Fruit fly (Drosophila melanogaster) whole organism, embryonic: ENCODE results near the gene isoQC.
A peak's percentile ranks its signal among the peaks of the same experiment; 100 is the strongest.

ENCODE experiments used
- Awh ChIP-seq: fragments of 200-800 bp; sonication (Bioruptor generic); IDR thresholded peaks from 2 replicates; pipeline ENCODE4, ENCODE4 v1.3.6; 2022; ENCODE audit warnings: missing biosample characterization, missing genetic modification characterization
- CG10462 ChIP-seq: fragments of 200-800 bp; sonication (Bioruptor generic); optimal IDR thresholded peaks from 2 replicates; lab custom pipeline; 2016; ENCODE audit warnings: missing biosample characterization, missing genetic modification characterization
- CG10979 ChIP-seq: fragments of 200-800 bp; sonication (Bioruptor generic); optimal IDR thresholded peaks from 2 replicates; lab custom pipeline; 2018; ENCODE audit warnings: missing biosample characterization, mild to moderate bottlenecking, missing genetic modification characterization, moderate library complexity
- CG11085 ChIP-seq: fragments of 200-800 bp; sonication (Bioruptor generic); IDR thresholded peaks from 2 replicates; pipeline ENCODE4 v1.3.6; 2022; ENCODE audit warnings: missing biosample characterization, missing genetic modification characterization
- CG1233 ChIP-seq: fragments of 200-800 bp; sonication (Bioruptor generic); optimal IDR thresholded peaks from 4 replicates; lab custom pipeline; 2018; ENCODE audit warnings: missing biosample characterization, mild to moderate bottlenecking, missing genetic modification characterization
- CG12391 ChIP-seq: fragments of 200-800 bp; sonication (Bioruptor generic); optimal IDR thresholded peaks from 3 replicates; lab custom pipeline; 2018; ENCODE audit warnings: missing biosample characterization, mild to moderate bottlenecking, missing genetic modification characterization, moderate library complexity
- CG13123 ChIP-seq: fragments of 200-800 bp; sonication (Bioruptor generic); optimal IDR thresholded peaks from 2 replicates; lab custom pipeline; 2016; ENCODE audit warnings: missing biosample characterization, missing genetic modification characterization
- CG14050 ChIP-seq: fragments of 200-800 bp; sonication (Bioruptor generic); IDR thresholded peaks from 3 replicates; pipeline ENCODE4 v1.3.6; 2022; ENCODE audit warnings: missing biosample characterization, missing genetic modification characterization
- CG14667 ChIP-seq: fragments of 200-800 bp; sonication (Bioruptor generic); IDR thresholded peaks from 2 replicates; pipeline ENCODE4 v1.3.6; 2022; ENCODE audit warnings: missing biosample characterization, missing genetic modification characterization
- CG15011 ChIP-seq: fragments of 200-800 bp; sonication (Bioruptor generic); optimal IDR thresholded peaks from 3 replicates; lab custom pipeline; 2018; ENCODE audit warnings: missing biosample characterization, mild to moderate bottlenecking, missing genetic modification characterization
- CG18262 ChIP-seq: fragments of 200-800 bp; optimal IDR thresholded peaks from 3 replicates; lab custom pipeline; 2019; ENCODE audit warnings: missing biosample characterization, mild to moderate bottlenecking, missing genetic modification characterization, moderate library complexity
- CG1832 ChIP-seq: fragments of 200-800 bp; sonication (Bioruptor generic); optimal IDR thresholded peaks from 2 replicates; lab custom pipeline; 2017; ENCODE audit warnings: missing biosample characterization, mild to moderate bottlenecking, missing genetic modification characterization, inconsistent platforms
- CG2129 ChIP-seq: fragments of 200-800 bp; sonication (Bioruptor generic); IDR thresholded peaks from 2 replicates; pipeline ENCODE4 v1.3.6; 2022; ENCODE audit warnings: missing biosample characterization, missing genetic modification characterization; ENCODE audit not compliant: partially characterized antibody
- CG2712 ChIP-seq: fragments of 200-800 bp; optimal IDR thresholded peaks from 3 replicates; lab custom pipeline; 2019; ENCODE audit warnings: missing biosample characterization, mild to moderate bottlenecking, missing genetic modification characterization, moderate library complexity
- CG2875 ChIP-seq: fragments of 200-800 bp; sonication (Bioruptor generic); optimal IDR thresholded peaks from 2 replicates; lab custom pipeline; 2017; ENCODE audit warnings: missing biosample characterization, mild to moderate bottlenecking, missing genetic modification characterization, missing genetic modification reagents
- CG30403 ChIP-seq: fragments of 200-800 bp; sonication (Bioruptor generic); optimal IDR thresholded peaks from 3 replicates; lab custom pipeline; 2016; ENCODE audit warnings: missing biosample characterization, missing genetic modification characterization
- CG31388 ChIP-seq: fragments of 200-800 bp; sonication (Bioruptor generic); optimal IDR thresholded peaks from 2 replicates; lab custom pipeline; 2016; ENCODE audit warnings: missing biosample characterization, missing genetic modification characterization
- CG34376 ChIP-seq: fragments of 200-800 bp; sonication (Bioruptor generic); optimal IDR thresholded peaks from 2 replicates; lab custom pipeline; 2018; ENCODE audit warnings: missing biosample characterization, mild to moderate bottlenecking, missing genetic modification characterization
- CG42726 ChIP-seq: fragments of 200-800 bp; sonication (Bioruptor generic); IDR thresholded peaks from 2 replicates; pipeline ENCODE4 v1.3.6; 2022; ENCODE audit warnings: missing biosample characterization, missing genetic modification characterization; ENCODE audit not compliant: partially characterized antibody
- CG4328 ChIP-seq: fragments of 200-800 bp; sonication (Bioruptor generic); optimal IDR thresholded peaks from 3 replicates; lab custom pipeline; 2017; ENCODE audit warnings: missing biosample characterization, missing genetic modification reagents, missing genetic modification characterization
- CG43689 ChIP-seq: fragments of 200-800 bp; sonication (Bioruptor generic); IDR thresholded peaks from 2 replicates; pipeline ENCODE4 v1.3.6; 2022; ENCODE audit warnings: missing biosample characterization, missing genetic modification characterization
- CG4707 ChIP-seq: fragments of 200-800 bp; sonication (Bioruptor generic); optimal IDR thresholded peaks from 2 replicates; lab custom pipeline; 2018; ENCODE audit warnings: missing biosample characterization, mild to moderate bottlenecking, missing genetic modification characterization, moderate library complexity
- CG8290 ChIP-seq, 3 experiments: fragments of 200-800 bp; sonication (Bioruptor generic); optimal IDR thresholded peaks; 2 replicates each; lab custom pipeline; 2016 to 2019; ENCODE audit warnings: missing biosample characterization in 3 of 3, missing genetic modification characterization in 3 of 3, mild to moderate bottlenecking in 2 of 3, moderate library complexity in 1 of 3
- CG8944 ChIP-seq: fragments of 200-800 bp; sonication (Bioruptor generic); optimal IDR thresholded peaks from 3 replicates; lab custom pipeline; 2016; ENCODE audit warnings: missing biosample characterization, missing genetic modification characterization
- CG9215 ChIP-seq: fragments of 200-800 bp; sonication (Bioruptor generic); IDR thresholded peaks from 2 replicates; pipeline ENCODE4 v1.3.6; 2022; ENCODE audit warnings: missing biosample characterization, missing genetic modification characterization
- D ChIP-seq, 2 experiments: fragments of 200-800 bp in 1 of 2; fragments of >200 bp in 1 of 2; sonication (Bioruptor generic) in 1 of 2; optimal IDR thresholded peaks; 2 replicates in 1 of 2; 3 replicates in 1 of 2; lab custom pipeline; 2017; ENCODE audit warnings: mild to moderate bottlenecking in 1 of 2, missing biosample characterization in 1 of 2, missing genetic modification characterization in 1 of 2, missing genetic modification reagents in 1 of 2
- Dek ChIP-seq: fragments of 200-800 bp; sonication (Bioruptor generic); optimal IDR thresholded peaks from 3 replicates; lab custom pipeline; 2019; ENCODE audit warnings: missing biosample characterization, mild to moderate bottlenecking, missing genetic modification characterization, moderate library complexity
- Dll ChIP-seq: fragments of 200-800 bp; sonication (Bioruptor generic); IDR thresholded peaks from 4 replicates; pipeline ENCODE4 v1.3.6; 2022; ENCODE audit warnings: missing biosample characterization, missing genetic modification characterization; ENCODE audit not compliant: partially characterized antibody
- Fer2 ChIP-seq: fragments of 200-800 bp; sonication (Bioruptor generic); optimal IDR thresholded peaks from 2 replicates; lab custom pipeline; 2018; ENCODE audit warnings: missing biosample characterization, mild to moderate bottlenecking, missing genetic modification characterization, moderate library complexity
- HHEX ChIP-seq: fragments of 200-800 bp; sonication (Bioruptor generic); optimal IDR thresholded peaks from 3 replicates; lab custom pipeline; 2017; ENCODE audit warnings: missing biosample characterization, mild to moderate bottlenecking, missing genetic modification characterization, missing genetic modification reagents
- Myb ChIP-seq: fragments of 200-800 bp; sonication (Bioruptor generic); optimal IDR thresholded peaks from 2 replicates; lab custom pipeline; 2016; ENCODE audit warnings: missing biosample characterization, missing genetic modification characterization
- NC2α ChIP-seq: fragments of 200-800 bp; sonication (Bioruptor generic); optimal IDR thresholded peaks from 2 replicates; lab custom pipeline; 2016; ENCODE audit warnings: missing biosample characterization, missing genetic modification characterization
- Neu2 ChIP-seq: fragments of 200-800 bp; sonication (Bioruptor generic); optimal IDR thresholded peaks from 3 replicates; lab custom pipeline; 2016; ENCODE audit warnings: missing biosample characterization, missing genetic modification characterization, borderline replicate concordance
- Opbp ChIP-seq: fragments of 200-800 bp; sonication (Bioruptor generic); IDR thresholded peaks from 3 replicates; pipeline ENCODE4 v1.3.6; 2022; ENCODE audit warnings: missing biosample characterization, missing genetic modification characterization; ENCODE audit not compliant: partially characterized antibody
- TFAM ChIP-seq: fragments of 200-800 bp; sonication (Bioruptor generic); optimal IDR thresholded peaks from 2 replicates; lab custom pipeline; 2017; ENCODE audit warnings: missing biosample characterization, missing genetic modification characterization, inconsistent platforms
- crc ChIP-seq: fragments of 200-800 bp; sonication (Bioruptor generic); optimal IDR thresholded peaks from 2 replicates; lab custom pipeline; 2016; ENCODE audit warnings: missing biosample characterization, missing genetic modification characterization
- da ChIP-seq: fragments of 200-800 bp; sonication (Bioruptor generic); optimal IDR thresholded peaks from 2 replicates; lab custom pipeline; 2016; ENCODE audit warnings: missing biosample characterization, missing genetic modification characterization
- disco-r ChIP-seq: fragments of 200-800 bp; sonication (Bioruptor generic); optimal IDR thresholded peaks from 2 replicates; lab custom pipeline; 2016; ENCODE audit warnings: missing biosample characterization, missing genetic modification characterization
- ems ChIP-seq: fragments of 200-800 bp; sonication (Bioruptor generic); optimal IDR thresholded peaks from 3 replicates; lab custom pipeline; 2016; ENCODE audit warnings: missing biosample characterization, missing genetic modification characterization
- gt ChIP-seq: fragments of 200-800 bp; sonication (Bioruptor generic); IDR thresholded peaks from 2 replicates; pipeline ENCODE4 v1.3.6; 2022; ENCODE audit warnings: missing biosample characterization, missing genetic modification characterization
- hb ChIP-seq: fragments of 200-800 bp; sonication (Bioruptor generic); IDR thresholded peaks from 3 replicates; pipeline ENCODE4 v1.3.6; 2022; ENCODE audit warnings: missing biosample characterization, missing genetic modification characterization; ENCODE audit not compliant: partially characterized antibody
- hbn ChIP-seq: fragments of 200-800 bp; sonication (Bioruptor generic); IDR thresholded peaks from 2 replicates; pipeline ENCODE4 v1.3.6; 2022; ENCODE audit warnings: missing biosample characterization, missing genetic modification characterization; ENCODE audit not compliant: partially characterized antibody
- hth ChIP-seq: fragments of >200 bp; optimal IDR thresholded peaks from 2 replicates; lab custom pipeline; 2017; ENCODE audit warnings: inconsistent platforms
- nmo ChIP-seq: fragments of 200-800 bp; sonication (Bioruptor generic); optimal IDR thresholded peaks from 2 replicates; lab custom pipeline; 2018; ENCODE audit warnings: missing biosample characterization, mild to moderate bottlenecking, missing genetic modification characterization, moderate library complexity
- pfk ChIP-seq: fragments of 200-800 bp; sonication (Bioruptor generic); optimal IDR thresholded peaks from 2 replicates; lab custom pipeline; 2018; ENCODE audit warnings: missing biosample characterization, mild to moderate bottlenecking, missing genetic modification characterization, moderate library complexity
- pita ChIP-seq: fragments of 200-800 bp; sonication (Bioruptor generic); optimal IDR thresholded peaks from 2 replicates; lab custom pipeline; 2017; ENCODE audit warnings: missing biosample characterization, mild to moderate bottlenecking, missing genetic modification characterization
- row ChIP-seq: fragments of 200-800 bp; sonication (Bioruptor generic); IDR thresholded peaks from 3 replicates; pipeline ENCODE4 v1.3.6; 2022; ENCODE audit warnings: missing biosample characterization, missing genetic modification characterization
- sens-2 ChIP-seq: fragments of 200-800 bp; sonication (Bioruptor generic); IDR thresholded peaks from 2 replicates; pipeline ENCODE4 v1.3.6; 2022; ENCODE audit warnings: missing biosample characterization, missing genetic modification characterization
- sima ChIP-seq: fragments of 200-800 bp; sonication (Bioruptor generic); optimal IDR thresholded peaks from 2 replicates; lab custom pipeline; 2016; ENCODE audit warnings: missing biosample characterization, missing genetic modification characterization
- tna ChIP-seq: fragments of 200-800 bp; sonication (Bioruptor generic); IDR thresholded peaks from 2 replicates; pipeline ENCODE4 v1.3.6; 2022; ENCODE audit warnings: missing biosample characterization, missing genetic modification characterization; ENCODE audit not compliant: partially characterized antibody

Gene isoQC

DNA sequence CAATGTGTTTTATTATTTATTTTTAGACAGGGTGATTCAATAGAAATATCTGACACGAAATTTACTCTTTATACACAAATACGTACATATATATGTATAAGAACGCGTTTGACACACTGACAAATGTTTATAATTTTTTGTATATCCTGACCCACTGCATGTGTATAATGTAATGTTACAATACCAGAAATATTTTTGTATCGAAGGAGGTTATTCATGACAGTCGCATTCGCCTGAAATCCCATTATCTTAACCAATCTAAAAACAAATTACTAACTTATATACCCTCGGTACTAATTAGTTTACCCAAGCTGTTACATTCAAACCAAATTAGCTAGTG, 20.0 kb downstream of the isoQC start (continued):
- TF ChIP-seq nmo (GFP tag; lab: Kevin White, UChicago): peak; percentile 10
- TF ChIP-seq CG4707 (GFP tag; lab: Kevin White, UChicago): no peak
- TF ChIP-seq hbn (GFP tag; lab: Robert Waterston, UW): no peak
- no peak for TF ChIP-seq Opbp (GFP tag; lab: Robert Waterston, UW)
- no peak for TF ChIP-seq sens-2
- peak; percentile 32 for TF ChIP-seq CG2712 (tag; lab: Kevin White, UChicago)
- TF ChIP-seq CG30403: peak; percentile 29
- no peak for TF ChIP-seq Myb
- TF ChIP-seq CG13123 (GFP tag; lab: Kevin White, UChicago): no peak
- TF ChIP-seq hb: no peak
- TF ChIP-seq Neu2 (GFP tag; lab: Kevin White, UChicago): no peak
- TF ChIP-seq CG8944 (GFP tag; lab: Kevin White, UChicago): no peak
- no peak for TF ChIP-seq CG1233 (GFP tag; lab: Kevin White, UChicago)
- TF ChIP-seq TFAM (GFP tag; lab: Kevin White, UChicago): no peak
- TF ChIP-seq HHEX (GFP tag; lab: Kevin White, UChicago): no peak
- no peak; the same call in 2 of the 3 replicates for TF ChIP-seq CG14050
- TF ChIP-seq tna (GFP tag; lab: Robert Waterston, UW): no peak
- TF ChIP-seq CG31388 (GFP tag; lab: Kevin White, UChicago): no peak
- no peak for TF ChIP-seq CG9215
- no peak for TF ChIP-seq CG14667 (GFP tag; lab: Robert Waterston, UW)
- TF ChIP-seq D (optimal IDR thresholded peaks at IDR 0.05; lab: Kevin White, UChicago): no peak
- TF ChIP-seq D (GFP tag; optimal IDR thresholded peaks at IDR 0.05; lab: Kevin White, UChicago): no peak
- peak; percentile 30 for TF ChIP-seq Dek (tag; lab: Kevin White, UChicago)
- no peak for TF ChIP-seq sima
- TF ChIP-seq ems: no peak
- TF ChIP-seq disco-r (GFP tag; lab: Kevin White, UChicago): no peak
- TF ChIP-seq da: no peak
- TF ChIP-seq CG2129: no peak
- TF ChIP-seq Fer2 (tag; lab: Kevin White, UChicago): no peak
- TF ChIP-seq CG8290 (GFP tag; optimal IDR thresholded peaks at IDR 0.05; lab: Kevin White, UChicago): no peak
- no peak for TF ChIP-seq CG8290 (tag; optimal IDR thresholded peaks at IDR 0.05; lab: Kevin White, UChicago)
- no peak for TF ChIP-seq Awh (GFP tag; lab: Robert Waterston, UW)
- no peak for TF ChIP-seq CG43689
- no peak for TF ChIP-seq CG10462 (GFP tag; lab: Kevin White, UChicago)
- no peak for TF ChIP-seq CG34376
- no peak for TF ChIP-seq hth (lab: Kevin White, UChicago)
- no peak for TF ChIP-seq pfk
- no peak for TF ChIP-seq NC2α (GFP tag; lab: Kevin White, UChicago)
- peak; percentile 29 for TF ChIP-seq CG12391 (tag; lab: Kevin White, UChicago)
- no peak for TF ChIP-seq CG15011 (GFP tag; lab: Kevin White, UChicago)
- no peak for TF ChIP-seq pita (GFP tag; lab: Kevin White, UChicago)
- TF ChIP-seq crc: peak; percentile 11
- no peak for TF ChIP-seq CG2875
- no peak for TF ChIP-seq CG42726 (GFP tag; lab: Robert Waterston, UW)
- TF ChIP-seq CG11085 (GFP tag; lab: Robert Waterston, UW): peak; percentile 18; the same call in 1 of the 2 replicates
- peak; percentile 46 for TF ChIP-seq row (GFP tag; lab: Robert Waterston, UW)
- no peak for TF ChIP-seq CG4328 (GFP tag; lab: Kevin White, UChicago)
- no peak for TF ChIP-seq Dll (GFP tag; lab: Robert Waterston, UW)
- no peak for TF ChIP-seq gt (GFP tag; lab: Robert Waterston, UW)
- TF ChIP-seq CG10979 (tag; lab: Kevin White, UChicago): no peak
- TF ChIP-seq CG1832: no peak
- peak; percentile 48 for TF ChIP-seq CG18262 (tag; lab: Kevin White, UChicago)
